Worm (Caenorhabditis elegans) whole organism, late embryonic: Measurements from ENCODE around the gene K10D11.7.
A peak's percentile ranks its signal among the peaks of the same experiment; 100 is the strongest.

ENCODE experiments used
- K02D7.2 ChIP-seq: sonication (generic microtip); optimal IDR thresholded peaks from 2 replicates; lab custom pipeline; 2017; ENCODE audit warnings: mild to moderate bottlenecking, missing genetic modification characterization, missing compliant biosample characterization
- K09A11.1 ChIP-seq: sonication (generic microtip); optimal IDR thresholded peaks from 2 replicates; lab custom pipeline; 2017; ENCODE audit warnings: antibody characterized with exemption, mild to moderate bottlenecking, missing genetic modification characterization, missing compliant biosample characterization; ENCODE audit not compliant: insufficient read depth
- ama-1 ChIP-seq: fragments of 150-350 bp; optimal IDR thresholded peaks from 2 replicates; lab custom pipeline; 2014
- ceh-14 ChIP-seq: sonication (generic microtip); optimal IDR thresholded peaks from 2 replicates; lab custom pipeline; 2016; ENCODE audit warnings: missing genotype, missing genetic modification characterization, missing compliant biosample characterization
- ceh-18 ChIP-seq: sonication (generic microtip); optimal IDR thresholded peaks from 2 replicates; lab custom pipeline; 2016; ENCODE audit warnings: missing genetic modification characterization, missing compliant biosample characterization
- ceh-22 ChIP-seq: sonication (generic microtip); optimal IDR thresholded peaks from 2 replicates; lab custom pipeline; 2017; ENCODE audit warnings: missing biosample characterization, missing genetic modification characterization
- ceh-24 ChIP-seq: sonication (generic microtip); optimal IDR thresholded peaks from 2 replicates; lab custom pipeline; 2016; ENCODE audit warnings: mild to moderate bottlenecking, missing genetic modification characterization, missing compliant biosample characterization
- ceh-30 ChIP-seq: fragments of 150-350 bp; optimal IDR thresholded peaks from 2 replicates; lab custom pipeline; 2014; ENCODE audit warnings: missing biosample characterization, missing genetic modification characterization
- ceh-31 ChIP-seq: sonication (generic microtip); optimal IDR thresholded peaks from 2 replicates; lab custom pipeline; 2016; ENCODE audit warnings: missing genetic modification characterization, missing compliant biosample characterization
- ceh-34 ChIP-seq: sonication (generic microtip); optimal IDR thresholded peaks from 2 replicates; lab custom pipeline; 2016; ENCODE audit warnings: mild to moderate bottlenecking, missing genetic modification characterization, missing compliant biosample characterization
- ceh-48 ChIP-seq: sonication (generic microtip); optimal IDR thresholded peaks from 2 replicates; lab custom pipeline; 2016; ENCODE audit warnings: missing genetic modification characterization, inconsistent platforms, missing compliant biosample characterization
- ceh-6 ChIP-seq: fragments of 200-800 bp; sonication (Bioruptor generic); optimal IDR thresholded peaks from 2 replicates; lab custom pipeline; 2018; ENCODE audit warnings: mild to moderate bottlenecking, missing genetic modification characterization, missing compliant biosample characterization
- ceh-9 ChIP-seq: sonication (generic microtip); optimal IDR thresholded peaks from 2 replicates; lab custom pipeline; 2016; ENCODE audit warnings: mild to moderate bottlenecking, missing genetic modification characterization, inconsistent platforms, missing compliant biosample characterization
- dmd-4 ChIP-seq: sonication (generic microtip); optimal IDR thresholded peaks from 2 replicates; lab custom pipeline; 2016; ENCODE audit warnings: borderline replicate concordance, missing genetic modification characterization, missing compliant biosample characterization
- dve-1 ChIP-seq: sonication (generic microtip); optimal IDR thresholded peaks from 2 replicates; lab custom pipeline; 2017; ENCODE audit warnings: antibody characterized with exemption, mild to moderate bottlenecking, missing genetic modification characterization, missing compliant biosample characterization
- elt-2 ChIP-seq: sonication (generic microtip); optimal IDR thresholded peaks from 2 replicates; lab custom pipeline; 2016; ENCODE audit warnings: missing genetic modification reagents, missing genetic modification characterization, missing compliant biosample characterization
- elt-4 ChIP-seq: sonication (generic microtip); optimal IDR thresholded peaks from 2 replicates; lab custom pipeline; 2016; ENCODE audit warnings: missing genetic modification characterization, missing compliant biosample characterization
- fkh-10 ChIP-seq: fragments of 150-350 bp; optimal IDR thresholded peaks from 2 replicates; lab custom pipeline; 2014; ENCODE audit warnings: missing biosample characterization, missing genetic modification reagents, missing genetic modification characterization
- fkh-6 ChIP-seq: sonication (generic microtip); optimal IDR thresholded peaks from 2 replicates; lab custom pipeline; 2016; ENCODE audit warnings: missing genetic modification characterization, missing compliant biosample characterization
- hlh-15 ChIP-seq: sonication (generic microtip); optimal IDR thresholded peaks from 2 replicates; lab custom pipeline; 2016; ENCODE audit warnings: missing genetic modification characterization, missing compliant biosample characterization
- hlh-6 ChIP-seq: sonication (generic microtip); optimal IDR thresholded peaks from 2 replicates; lab custom pipeline; 2016; ENCODE audit warnings: missing genotype, missing genetic modification characterization, missing compliant biosample characterization
- hlh-8 ChIP-seq: sonication (generic microtip); optimal IDR thresholded peaks from 2 replicates; lab custom pipeline; 2016; ENCODE audit warnings: missing genotype, missing genetic modification characterization, missing compliant biosample characterization
- lin-11 ChIP-seq: fragments of 200-800 bp; sonication (Bioruptor generic); optimal IDR thresholded peaks from 2 replicates; lab custom pipeline; 2018; ENCODE audit warnings: mild to moderate bottlenecking, missing genetic modification characterization, missing compliant biosample characterization
- mec-3 ChIP-seq: sonication (generic microtip); optimal IDR thresholded peaks from 2 replicates; lab custom pipeline; 2016; ENCODE audit warnings: borderline replicate concordance, missing genetic modification characterization, missing compliant biosample characterization
- nfya-1 ChIP-seq: sonication (generic microtip); optimal IDR thresholded peaks from 2 replicates; lab custom pipeline; 2017; ENCODE audit warnings: missing genetic modification characterization, mild to moderate bottlenecking, missing compliant biosample characterization, antibody characterized with exemption, moderate library complexity
- nhr-11 ChIP-seq: fragments of 150-350 bp; optimal IDR thresholded peaks from 2 replicates; lab custom pipeline; 2014; ENCODE audit warnings: missing biosample characterization, missing genetic modification characterization
- nhr-232 ChIP-seq: sonication (generic microtip); optimal IDR thresholded peaks from 2 replicates; lab custom pipeline; 2016; ENCODE audit warnings: missing genetic modification characterization, missing compliant biosample characterization
- npax-4 ChIP-seq: sonication (generic microtip); optimal IDR thresholded peaks from 2 replicates; lab custom pipeline; 2016; ENCODE audit warnings: missing genetic modification characterization, missing compliant biosample characterization
- pax-1 ChIP-seq: fragments of 150-350 bp; optimal IDR thresholded peaks from 2 replicates; lab custom pipeline; 2014; ENCODE audit warnings: missing biosample characterization, missing genetic modification characterization
- pha-2 ChIP-seq: sonication (generic microtip); optimal IDR thresholded peaks from 2 replicates; lab custom pipeline; 2017; ENCODE audit warnings: mild to moderate bottlenecking, missing genetic modification characterization, missing compliant biosample characterization
- pha-4 ChIP-seq: fragments of 150-350 bp; optimal IDR thresholded peaks from 2 replicates; lab custom pipeline; 2018; ENCODE audit warnings: missing biosample characterization, missing genetic modification reagents, missing genetic modification characterization
- pqm-1 ChIP-seq: sonication (generic microtip); optimal IDR thresholded peaks from 2 replicates; lab custom pipeline; 2016; ENCODE audit warnings: missing genetic modification characterization, missing compliant biosample characterization
- pros-1 ChIP-seq: fragments of 150-350 bp; optimal IDR thresholded peaks from 2 replicates; lab custom pipeline; 2014; ENCODE audit warnings: missing biosample characterization, missing genetic modification reagents, missing genetic modification characterization
- ref-2 ChIP-seq: sonication (generic microtip); optimal IDR thresholded peaks from 2 replicates; lab custom pipeline; 2016; ENCODE audit warnings: missing genetic modification characterization, missing compliant biosample characterization
- rnt-1 ChIP-seq: sonication (generic microtip); optimal IDR thresholded peaks from 2 replicates; lab custom pipeline; 2016; ENCODE audit warnings: missing genetic modification characterization, missing compliant biosample characterization
- sdc-2 ChIP-seq: sonication (generic microtip); optimal IDR thresholded peaks from 2 replicates; lab custom pipeline; 2016; ENCODE audit warnings: missing genotype, missing genetic modification characterization, missing compliant biosample characterization
- sox-2 ChIP-seq: fragments of 200-800 bp; sonication (Bioruptor generic); IDR thresholded peaks from 2 replicates; pipeline ENCODE4 v1.3.6; 2022; ENCODE audit warnings: missing genetic modification reagents, missing genetic modification characterization, missing compliant biosample characterization
- syd-9 ChIP-seq: sonication (generic microtip); optimal IDR thresholded peaks from 2 replicates; lab custom pipeline; 2016; ENCODE audit warnings: mild to moderate bottlenecking, missing genetic modification characterization, moderate library complexity, missing compliant biosample characterization
- tbx-2 ChIP-seq: sonication (generic microtip); optimal IDR thresholded peaks from 2 replicates; lab custom pipeline; 2016; ENCODE audit warnings: missing genetic modification characterization, missing compliant biosample characterization
- tbx-7 ChIP-seq: sonication (generic microtip); optimal IDR thresholded peaks from 2 replicates; lab custom pipeline; 2016; ENCODE audit warnings: missing genotype, missing genetic modification characterization, missing compliant biosample characterization
- unc-42 ChIP-seq: sonication (generic microtip); optimal IDR thresholded peaks from 2 replicates; lab custom pipeline; 2016; ENCODE audit warnings: missing genotype, missing genetic modification characterization, missing compliant biosample characterization
- unc-55 ChIP-seq: sonication (generic microtip); optimal IDR thresholded peaks from 2 replicates; lab custom pipeline; 2017; ENCODE audit warnings: missing biosample characterization, missing genetic modification reagents, missing genetic modification characterization
- zip-5 ChIP-seq: sonication (generic microtip); optimal IDR thresholded peaks from 2 replicates; lab custom pipeline; 2016; ENCODE audit warnings: missing genetic modification characterization, missing compliant biosample characterization
- ztf-16 ChIP-seq: sonication (generic microtip); optimal IDR thresholded peaks from 2 replicates; lab custom pipeline; 2017; ENCODE audit warnings: missing genetic modification characterization, missing compliant biosample characterization

Gene K10D11.7

ce11 chrIV:12967303-12967702 lies 28.5 kb downstream of the K10D11.7 start:
- TF ChIP-seq ztf-16 (tag; lab: Kevin White, UChicago) = no peak
- no peak for TF ChIP-seq elt-4
- TF ChIP-seq ceh-14 (tag; lab: Kevin White, UChicago) = no peak
- no peak for TF ChIP-seq K02D7.2 (tag; lab: Kevin White, UChicago)
- TF ChIP-seq rnt-1 (tag; lab: Kevin White, UChicago) = no peak
- TF ChIP-seq ceh-22 (tag; lab: Kevin White, UChicago) = no peak
- TF ChIP-seq hlh-6 (tag; lab: Kevin White, UChicago) = no peak
- no peak for TF ChIP-seq ceh-18 (tag; lab: Kevin White, UChicago)
- no peak for TF ChIP-seq pqm-1 (tag; lab: Kevin White, UChicago)
- TF ChIP-seq ref-2 (tag; lab: Kevin White, UChicago) = no peak
- no peak for TF ChIP-seq pros-1 (tag; lab: Kevin White, UChicago)
- no peak for TF ChIP-seq elt-2
- TF ChIP-seq tbx-2 = no peak
- TF ChIP-seq ama-1 (lab: Kevin White, UChicago) = no peak
- no peak for TF ChIP-seq K09A11.1 (tag; lab: Kevin White, UChicago)
- TF ChIP-seq nhr-11 = no peak
- TF ChIP-seq ceh-48 (tag; lab: Kevin White, UChicago) = no peak
- no peak for TF ChIP-seq tbx-7 (tag; lab: Kevin White, UChicago)

ce11 chrIV:12965074-12965473 lies 30.7 kb downstream of the K10D11.7 start, which contains the start of gene dod-22:
Gene dod-22 (plus strand): TSS chrIV:12965374.
- TF ChIP-seq K02D7.2 (tag; lab: Kevin White, UChicago) (no peak), nhr-232 (tag; lab: Kevin White, UChicago) (no peak), ceh-34 (no peak), sdc-2 (tag; lab: Kevin White, UChicago) (no peak), tbx-2 (no peak), nhr-11 (no peak), pqm-1 (tag; lab: Kevin White, UChicago) (no peak), ceh-31 (tag; lab: Kevin White, UChicago) (no peak), dmd-4 (tag; lab: Kevin White, UChicago) (no peak), zip-5 (tag; lab: Kevin White, UChicago) (no peak), unc-55 (GFP tag; lab: Kevin White, UChicago) (no peak), fkh-6 (no peak), syd-9 (tag; lab: Kevin White, UChicago) (no peak), dve-1 (tag; lab: Kevin White, UChicago) (no peak), pax-1 (tag; lab: Kevin White, UChicago) (no peak), npax-4 (no peak), lin-11 (no peak), ceh-24 (no peak)

DNA sequence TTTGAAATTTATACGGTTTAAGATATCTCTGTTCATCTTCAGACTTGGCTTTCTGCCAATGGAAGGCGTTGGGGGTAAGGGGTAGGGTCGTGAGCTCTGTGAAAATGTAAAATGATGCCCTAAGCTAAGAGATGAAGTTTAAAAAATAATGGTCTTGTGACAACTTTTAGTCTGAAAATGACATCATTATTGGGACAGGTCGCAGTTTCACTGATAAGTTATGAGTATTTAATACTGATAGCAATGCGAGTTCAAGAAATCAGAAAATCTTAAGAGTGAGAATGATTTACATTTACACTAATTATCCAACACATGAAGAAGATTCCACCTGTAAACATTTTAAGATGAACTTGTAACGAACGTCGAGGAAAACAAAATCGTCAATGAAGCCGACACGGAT lies 31.1 kb downstream of the K10D11.7 start:
- no peak for TF ChIP-seq ceh-34
- TF ChIP-seq fkh-10 (GFP tag; lab: Kevin White, UChicago) = no peak
- no peak for TF ChIP-seq hlh-8 (tag; lab: Kevin White, UChicago)
- no peak for TF ChIP-seq mec-3
- no peak for TF ChIP-seq unc-42 (tag; lab: Kevin White, UChicago)
- TF ChIP-seq dmd-4 (tag; lab: Kevin White, UChicago) = no peak
- TF ChIP-seq, all 69 proteins: peak for 0

- peak; percentile 3 for TF ChIP-seq elt-2
- TF ChIP-seq unc-42 (tag; lab: Kevin White, UChicago) = no peak
Measured at ce11 chrIV:12962564-12962963, 33.2 kb downstream of the K10D11.7 start, which contains the start of gene F55G11.8. Gene F55G11.8 (plus strand): TSS chrIV:12962808.

DNA sequence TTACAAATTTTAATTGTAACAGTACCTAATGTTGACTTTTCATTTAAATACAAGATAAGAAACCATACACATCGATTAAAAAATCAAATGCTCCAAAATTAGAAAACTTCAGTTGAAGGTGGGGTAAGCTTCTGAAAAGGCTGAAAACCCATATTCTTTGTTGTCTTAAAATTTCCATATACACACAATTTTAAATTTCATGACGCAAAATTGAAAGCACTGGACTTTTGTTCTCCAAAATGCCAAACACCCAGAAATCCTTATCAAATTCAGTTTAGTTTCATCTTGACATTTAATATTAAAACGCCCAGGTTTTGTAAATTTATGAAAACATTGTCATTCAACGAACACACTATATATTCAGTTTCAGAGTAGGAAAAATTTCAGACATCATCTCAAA lies 35.6 kb downstream of the K10D11.7 start, which contains the start of gene F55G11.7:
F55G11.7 (plus strand) TSS at position 301 of the 400 bp plus-strand sequence.
- TF ChIP-seq pha-4 = no peak
- TF ChIP-seq ceh-9 (tag; lab: Kevin White, UChicago) = no peak
- no peak for TF ChIP-seq unc-55 (GFP tag; lab: Kevin White, UChicago)
- TF ChIP-seq pha-2 = no peak
- TF ChIP-seq ama-1 (lab: Kevin White, UChicago) = no peak
- TF ChIP-seq ztf-16 (tag; lab: Kevin White, UChicago) = no peak
- no peak for TF ChIP-seq K02D7.2 (tag; lab: Kevin White, UChicago)
- no peak for TF ChIP-seq ceh-30 (tag; lab: Kevin White, UChicago)
- no peak for TF ChIP-seq ceh-18 (tag; lab: Kevin White, UChicago)
- TF ChIP-seq npax-4 = no peak
- no peak for TF ChIP-seq nfya-1
- no peak for TF ChIP-seq ceh-6 (GFP tag; lab: Kevin White, UChicago)
- TF ChIP-seq hlh-15 = no peak
- TF ChIP-seq dve-1 (tag; lab: Kevin White, UChicago) = no peak
- TF ChIP-seq pax-1 (tag; lab: Kevin White, UChicago) = no peak
- TF ChIP-seq sox-2 (GFP tag; lab: Robert Waterston, UW) = no peak
- no peak for TF ChIP-seq elt-4
